Worm (Caenorhabditis elegans): Measurements from ENCODE around the gene tba-9.

Gene tba-9

DNA sequence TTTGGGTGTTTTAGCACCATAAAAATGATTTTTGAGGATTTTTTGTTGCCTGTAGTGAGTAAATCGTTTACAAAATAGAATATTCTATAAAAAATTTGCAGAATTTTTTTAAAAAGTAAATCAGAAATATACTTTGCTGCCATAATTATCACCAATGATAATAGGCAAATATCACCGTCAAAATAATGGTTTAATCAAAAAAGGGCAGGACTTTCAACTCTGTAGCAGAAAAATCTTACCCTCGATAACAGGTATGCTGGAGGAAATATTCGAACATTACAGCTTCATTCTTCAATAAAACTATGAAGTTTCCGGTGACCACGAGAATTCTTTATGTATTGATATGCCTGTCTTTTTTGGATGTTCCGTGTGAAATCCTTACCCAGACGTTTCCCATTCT is 36.6 kb downstream of the tba-9 start, which contains the start of gene K09C4.4:
Gene K09C4.4, plus strand, starts transcription at position 301 of the 400 bp plus-strand sequence.
- TF ChIP-seq unc-62 (GFP tag; optimal IDR thresholded peaks at IDR 0.05 in 1 of 2) (peak in 1 of 2 experiments; percentile 18), unc-62 (tag; optimal IDR thresholded peaks at IDR 0.05) (no peak), ceh-62 (tag; optimal IDR thresholded peaks at IDR 0.05) (no peak)

DNA sequence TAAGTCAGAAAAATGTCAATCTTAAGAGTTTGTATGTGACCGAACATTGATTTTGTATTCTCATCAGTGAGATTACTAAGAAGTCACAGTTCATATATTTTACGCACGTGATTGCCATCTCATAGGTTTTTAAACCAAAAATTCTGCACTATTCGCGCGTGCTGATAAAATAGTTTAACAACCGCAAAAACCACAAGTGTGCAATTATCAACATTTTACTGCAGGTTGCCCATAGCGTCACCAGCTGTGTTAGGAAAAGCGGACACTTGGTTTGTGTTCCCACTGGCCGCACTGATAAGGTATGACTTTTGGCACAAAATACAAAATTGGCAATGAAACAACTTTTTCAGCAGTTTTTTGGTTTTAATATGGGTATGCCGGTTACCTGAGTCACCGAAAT is 37.5 kb downstream of the tba-9 start:
- TF ChIP-seq saeg-2 (GFP tag; IDR thresholded peaks at IDR 0.05) = peak; percentile 88
- no peak for TF ChIP-seq pha-4 (GFP tag; IDR thresholded peaks at IDR 0.05)
- no peak for TF ChIP-seq pha-4 (tag; optimal IDR thresholded peaks at IDR 0.05)
- no peak for TF ChIP-seq lin-38 (GFP tag; IDR thresholded peaks at IDR 0.05)
- TF ChIP-seq ceh-32 (tag; optimal IDR thresholded peaks at IDR 0.05; ENCODE audit: poor library complexity) = no peak
- no peak for TF ChIP-seq aly-2 (tag; optimal IDR thresholded peaks at IDR 0.05)
- TF ChIP-seq daf-16 (GFP tag; optimal IDR thresholded peaks at IDR 0.05) = peak in 1 of 2 experiments; percentile 53
- TF ChIP-seq daf-16 (tag; optimal IDR thresholded peaks at IDR 0.05) = peak; percentile 82
- peak; percentile 79 for TF ChIP-seq nhr-77 (tag; optimal IDR thresholded peaks at IDR 0.05)
- no peak for TF ChIP-seq lin-15B (tag; optimal IDR thresholded peaks at IDR 0.05)
- no peak for TF ChIP-seq Y105C5A.15 (GFP tag; IDR thresholded peaks at IDR 0.05)
- no peak; the same call in 1 of the 2 replicates for TF ChIP-seq mdt-29 (GFP tag; IDR thresholded peaks at IDR 0.05)
- peak; percentile 94 for TF ChIP-seq nhr-102 (tag; optimal IDR thresholded peaks at IDR 0.05)
- no peak for TF ChIP-seq lin-29 (GFP tag; IDR thresholded peaks at IDR 0.05)
- TF ChIP-seq ceh-20 (GFP tag; IDR thresholded peaks at IDR 0.05) = no peak
- TF ChIP-seq nhr-111 (GFP tag; optimal IDR thresholded peaks at IDR 0.05) = no peak
- no peak for TF ChIP-seq madf-9 (GFP tag; conservative IDR thresholded peaks at IDR 0.05)
- peak; percentile 89 for TF ChIP-seq lin-1 (GFP tag; IDR thresholded peaks at IDR 0.05)
- TF ChIP-seq lin-13 (GFP tag; optimal IDR thresholded peaks at IDR 0.05) = no peak
- no peak for TF ChIP-seq zag-1 (tag; optimal IDR thresholded peaks at IDR 0.05)
- no peak for TF ChIP-seq hif-1 (tag; optimal IDR thresholded peaks at IDR 0.05)
- no peak for TF ChIP-seq daf-19 (GFP tag; conservative IDR thresholded peaks at IDR 0.05)
- TF ChIP-seq ztf-7 (tag; optimal IDR thresholded peaks at IDR 0.05) = peak; percentile 4
- TF ChIP-seq php-3 (GFP tag; IDR thresholded peaks at IDR 0.05) = peak; percentile 92
- TF ChIP-seq dve-1 (tag; optimal IDR thresholded peaks at IDR 0.05; ENCODE audit: insufficient read depth) = peak; percentile 91
- no peak for TF ChIP-seq cey-2 (tag; optimal IDR thresholded peaks at IDR 0.05; ENCODE audit: borderline replicate concordance, insufficient read depth)
- peak; percentile 68 for TF ChIP-seq hlh-30 (tag; optimal IDR thresholded peaks at IDR 0.05; ENCODE audit: insufficient read depth)
- TF ChIP-seq Y5F2A.4 (GFP tag; optimal IDR thresholded peaks at IDR 0.05) = no peak
- TF ChIP-seq ceh-44 (GFP tag; IDR thresholded peaks at IDR 0.05) = no peak
- no peak for TF ChIP-seq lsy-2 (tag; optimal IDR thresholded peaks at IDR 0.05)
- TF ChIP-seq snpc-4 (tag; optimal IDR thresholded peaks at IDR 0.05) = no peak
- no peak for TF ChIP-seq zip-2 (tag; optimal IDR thresholded peaks at IDR 0.05)
- peak; percentile 13 for TF ChIP-seq aha-1 (tag)
- no peak for TF ChIP-seq spr-3 (GFP tag; optimal IDR thresholded peaks at IDR 0.05)
- peak; percentile 84 for TF ChIP-seq gei-8 (GFP tag; optimal IDR thresholded peaks at IDR 0.05)
- no peak for TF ChIP-seq arid-1 (GFP tag; conservative IDR thresholded peaks at IDR 0.05)
- TF ChIP-seq dmd-8 (GFP tag; IDR thresholded peaks at IDR 0.05) = no peak
- no peak for TF ChIP-seq fos-1 (tag; optimal IDR thresholded peaks at IDR 0.05)
- TF ChIP-seq sdz-12 (GFP tag; optimal IDR thresholded peaks at IDR 0.05) = no peak
- TF ChIP-seq Y75B8A.6 (GFP tag; IDR thresholded peaks at IDR 0.05) = 0 out of 2 replicates have a peak, but pooled peaks have one; percentile 30
- peak; percentile 39 for TF ChIP-seq mxl-3 (GFP tag; optimal IDR thresholded peaks at IDR 0.05)
- peak; percentile 93 for TF ChIP-seq nhr-28 (tag; optimal IDR thresholded peaks at IDR 0.05)
- no peak for TF ChIP-seq attf-4 (tag; optimal IDR thresholded peaks at IDR 0.05)
- TF ChIP-seq lir-3 (tag; optimal IDR thresholded peaks at IDR 0.05) = no peak
- TF ChIP-seq dmd-6 (GFP tag; IDR thresholded peaks at IDR 0.05) = peak; percentile 100
- peak; percentile 95 for TF ChIP-seq hlh-11 (tag; optimal IDR thresholded peaks at IDR 0.05)
- no peak for TF ChIP-seq nhr-25 (tag; optimal IDR thresholded peaks at IDR 0.05; ENCODE audit: borderline replicate concordance, insufficient read depth)

Measured in whole organism, L4 larva.